Worm (Caenorhabditis elegans) whole organism, mixed stage, embryonic: ENCODE data around the gene smgl-2.

Experiments used
- blmp-1 ChIP-seq: fragments of 150-350 bp; optimal IDR thresholded peaks from 2 replicates; lab custom pipeline; 2014; ENCODE audit warnings: missing biosample characterization, missing genetic modification characterization
- elt-3 ChIP-seq: fragments of 150-350 bp; optimal IDR thresholded peaks from 2 replicates; lab custom pipeline; 2014; ENCODE audit warnings: missing biosample characterization, missing genetic modification characterization
- nhr-2 ChIP-seq: fragments of 150-350 bp; optimal IDR thresholded peaks from 2 replicates; lab custom pipeline; 2014; ENCODE audit warnings: missing biosample characterization, missing genetic modification characterization
- nhr-28 ChIP-seq: fragments of 150-350 bp; optimal IDR thresholded peaks from 2 replicates; lab custom pipeline; 2014; ENCODE audit warnings: missing biosample characterization, missing genetic modification characterization
- pha-4 ChIP-seq: fragments of 150-350 bp; optimal IDR thresholded peaks from 2 replicates; lab custom pipeline; 2018; ENCODE audit warnings: missing biosample characterization, missing genetic modification reagents, missing genetic modification characterization
- unc-120 ChIP-seq: sonication (generic microtip); optimal IDR thresholded peaks from 2 replicates; lab custom pipeline; 2017; ENCODE audit warnings: missing genetic modification characterization, missing compliant biosample characterization; ENCODE audit not compliant: poor library complexity, severe bottlenecking
- unc-39 ChIP-seq: fragments of 150-350 bp; optimal IDR thresholded peaks from 2 replicates; lab custom pipeline; 2014; ENCODE audit warnings: missing biosample characterization, missing genetic modification characterization
- unc-62 ChIP-seq: fragments of 150-350 bp; optimal IDR thresholded peaks from 2 replicates; lab custom pipeline; 2014; ENCODE audit warnings: missing biosample characterization, missing genetic modification reagents, missing genetic modification characterization
- zip-8 ChIP-seq: fragments of 150-350 bp; optimal IDR thresholded peaks from 2 replicates; lab custom pipeline; 2014; ENCODE audit warnings: missing biosample characterization, missing genetic modification characterization
- ztf-11 ChIP-seq: fragments of 150-350 bp; optimal IDR thresholded peaks from 2 replicates; lab custom pipeline; 2014; ENCODE audit warnings: missing biosample characterization, missing genetic modification characterization

DNA sequence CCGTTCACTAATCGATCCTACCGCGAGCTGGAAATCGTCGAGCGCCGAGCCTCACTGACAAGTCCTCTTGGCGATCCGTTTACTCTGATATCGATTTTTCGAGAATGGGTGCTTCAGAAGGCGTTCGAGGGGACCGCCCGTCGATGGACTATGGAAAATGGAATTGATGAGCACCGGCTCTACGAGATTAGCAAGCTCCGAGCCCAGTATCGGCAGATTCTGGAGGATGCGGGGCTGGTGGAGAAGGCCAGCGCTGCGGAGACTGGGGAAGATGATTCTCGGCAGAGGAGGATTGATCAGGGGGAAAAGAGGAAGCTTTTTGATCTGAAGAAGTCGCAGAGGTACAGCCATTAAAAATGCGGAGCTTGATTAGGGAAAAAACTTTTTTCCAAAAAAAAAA, 5.5 kb downstream of the smgl-2 start:
- TF ChIP-seq ztf-11 (tag; lab: Kevin White, UChicago), result no peak
- TF ChIP-seq nhr-2 (tag; lab: Kevin White, UChicago), result no peak
- TF ChIP-seq unc-62 (GFP tag; lab: Kevin White, UChicago), result no peak
- no peak for TF ChIP-seq zip-8 (tag; lab: Kevin White, UChicago)
- TF ChIP-seq unc-39, result no peak
- TF ChIP-seq nhr-28 (tag; lab: Kevin White, UChicago), result no peak
- no peak for TF ChIP-seq unc-120 (tag; lab: Kevin White, UChicago)
- TF ChIP-seq pha-4 (tag; lab: Kevin White, UChicago), result no peak
- no peak for TF ChIP-seq blmp-1 (tag; lab: Kevin White, UChicago)
- TF ChIP-seq elt-3 (tag; lab: Kevin White, UChicago), result no peak
